Worm (Caenorhabditis elegans) whole organism, late embryonic: ENCODE measurements around the gene T15B7.8.

Experiments used
- C08G9.2 ChIP-seq: sonication (generic microtip); optimal IDR thresholded peaks from 2 replicates; lab custom pipeline; 2016; ENCODE audit warnings: mild to moderate bottlenecking, missing genetic modification characterization, moderate library complexity, missing compliant biosample characterization
- ama-1 ChIP-seq: fragments of 150-350 bp; optimal IDR thresholded peaks from 2 replicates; lab custom pipeline; 2014
- hlh-13 ChIP-seq: fragments of 200-800 bp; sonication (Bioruptor generic); optimal IDR thresholded peaks from 2 replicates; lab custom pipeline; 2018; ENCODE audit warnings: mild to moderate bottlenecking, missing genetic modification characterization, missing compliant biosample characterization
- lin-11 ChIP-seq: fragments of 200-800 bp; sonication (Bioruptor generic); optimal IDR thresholded peaks from 2 replicates; lab custom pipeline; 2018; ENCODE audit warnings: mild to moderate bottlenecking, missing genetic modification characterization, missing compliant biosample characterization
- madf-2 ChIP-seq: sonication (generic microtip); optimal IDR thresholded peaks from 2 replicates; lab custom pipeline; 2017; ENCODE audit warnings: missing genetic modification characterization, missing compliant biosample characterization
- nhr-11 ChIP-seq: fragments of 150-350 bp; optimal IDR thresholded peaks from 2 replicates; lab custom pipeline; 2014; ENCODE audit warnings: missing biosample characterization, missing genetic modification characterization
- sox-4 ChIP-seq: sonication (generic microtip); optimal IDR thresholded peaks from 2 replicates; lab custom pipeline; 2017; ENCODE audit warnings: mild to moderate bottlenecking, missing genetic modification characterization, inconsistent platforms, missing compliant biosample characterization
- unc-42 ChIP-seq: sonication (generic microtip); optimal IDR thresholded peaks from 2 replicates; lab custom pipeline; 2016; ENCODE audit warnings: missing genotype, missing genetic modification characterization, missing compliant biosample characterization
- unc-86 ChIP-seq: sonication (generic microtip); optimal IDR thresholded peaks from 2 replicates; lab custom pipeline; 2016; ENCODE audit warnings: missing genetic modification characterization, missing compliant biosample characterization

ce11 chrV:6792565-6792964, 29.0 kb upstream of the T15B7.8 start, which contains the start of gene gck-2:
- TF ChIP-seq hlh-13 (GFP tag; lab: Kevin White, UChicago) (no peak), lin-11 (tag; lab: Kevin White, UChicago) (no peak), unc-86 (tag; lab: Kevin White, UChicago) (no peak), ama-1 (no peak), madf-2 (tag; lab: Kevin White, UChicago) (no peak), C08G9.2 (no peak), unc-42 (tag; lab: Kevin White, UChicago) (no peak), nhr-11 (tag; lab: Kevin White, UChicago) (no peak), sox-4 (tag; lab: Kevin White, UChicago) (no peak)
